Worm (Caenorhabditis elegans) whole organism, L2 larva: ENCODE data around the gene prx-13.
A peak's percentile ranks its signal among the peaks of the same experiment; 100 is the strongest.

Experiments used
- C34F6.9 ChIP-seq: fragments of 150-350 bp; optimal IDR thresholded peaks from 2 replicates; lab custom pipeline; 2014; ENCODE audit warnings: missing biosample characterization, missing genetic modification characterization
- F13H6.1 ChIP-seq: sonication (generic microtip); optimal IDR thresholded peaks from 2 replicates; lab custom pipeline; 2016; ENCODE audit warnings: missing genetic modification characterization, missing compliant biosample characterization
- Y55F3AM.14 ChIP-seq: fragments of 200-800 bp; sonication (Bioruptor generic); optimal IDR thresholded peaks from 2 replicates; lab custom pipeline; 2018; ENCODE audit warnings: mild to moderate bottlenecking, missing genetic modification characterization, missing compliant biosample characterization
- ZK546.5 ChIP-seq: sonication (generic microtip); optimal IDR thresholded peaks from 2 replicates; lab custom pipeline; 2017; ENCODE audit warnings: missing biosample characterization, missing genetic modification characterization
- alr-1 ChIP-seq: fragments of 150-350 bp; optimal IDR thresholded peaks from 2 replicates; lab custom pipeline; 2014; ENCODE audit warnings: missing biosample characterization, missing genetic modification characterization
- aly-2 ChIP-seq: fragments of 150-350 bp; optimal IDR thresholded peaks from 2 replicates; lab custom pipeline; 2014; ENCODE audit warnings: missing biosample characterization, missing genetic modification characterization
- ama-1 ChIP-seq: fragments of 150-350 bp; optimal IDR thresholded peaks from 2 replicates; lab custom pipeline; 2018; ENCODE audit warnings: inconsistent platforms
- blmp-1 ChIP-seq: sonication (generic microtip); optimal IDR thresholded peaks from 2 replicates; lab custom pipeline; 2017; ENCODE audit warnings: missing genetic modification characterization, mild to moderate bottlenecking, missing compliant biosample characterization, antibody characterized with exemption, moderate library complexity; ENCODE audit not compliant: insufficient read depth
- ceh-16 ChIP-seq: fragments of 150-350 bp; optimal IDR thresholded peaks from 2 replicates; lab custom pipeline; 2014; ENCODE audit warnings: missing biosample characterization, missing genetic modification characterization
- crh-2 ChIP-seq: sonication (generic microtip); optimal IDR thresholded peaks from 2 replicates; lab custom pipeline; 2017; ENCODE audit warnings: missing biosample characterization, missing genetic modification characterization
- dmd-4 ChIP-seq: sonication (generic microtip); optimal IDR thresholded peaks from 2 replicates; lab custom pipeline; 2017; ENCODE audit warnings: missing biosample characterization, missing genetic modification characterization
- egl-27 ChIP-seq: sonication (generic microtip); optimal IDR thresholded peaks from 3 replicates; lab custom pipeline; 2017; ENCODE audit warnings: missing biosample characterization, missing genetic modification reagents, missing genetic modification characterization
- elt-1 ChIP-seq: fragments of 150-350 bp; optimal IDR thresholded peaks from 2 replicates; lab custom pipeline; 2014; ENCODE audit warnings: missing biosample characterization, missing genetic modification characterization
- elt-3 ChIP-seq: sonication (generic microtip); optimal IDR thresholded peaks from 2 replicates; lab custom pipeline; 2017; ENCODE audit warnings: missing biosample characterization, missing genetic modification characterization
- fos-1 ChIP-seq: fragments of 150-350 bp; optimal IDR thresholded peaks from 2 replicates; lab custom pipeline; 2014; ENCODE audit warnings: missing biosample characterization, missing genetic modification characterization
- lin-11 ChIP-seq: fragments of 150-350 bp; sonication (generic microtip); optimal IDR thresholded peaks from 2 replicates; lab custom pipeline; 2014; ENCODE audit warnings: missing biosample characterization, missing genetic modification characterization, inconsistent platforms, mixed read lengths
- lin-13 ChIP-seq: fragments of 150-350 bp; optimal IDR thresholded peaks from 2 replicates; lab custom pipeline; 2014; ENCODE audit warnings: missing biosample characterization, missing genetic modification reagents, missing genetic modification characterization
- lsy-2 ChIP-seq, 2 experiments: fragments of 150-350 bp in 1 of 2; sonication (generic microtip) in 1 of 2; optimal IDR thresholded peaks; 2 replicates each; lab custom pipeline; 2014 to 2017; ENCODE audit warnings: missing biosample characterization in 2 of 2, missing genetic modification characterization in 2 of 2
- mab-5 ChIP-seq: fragments of 150-350 bp; optimal IDR thresholded peaks from 2 replicates; lab custom pipeline; 2014; ENCODE audit warnings: missing biosample characterization, missing genetic modification characterization
- mbf-1 ChIP-seq: sonication (generic microtip); optimal IDR thresholded peaks from 2 replicates; lab custom pipeline; 2017; ENCODE audit warnings: missing biosample characterization, missing genetic modification characterization
- mdl-1 ChIP-seq, 2 experiments: fragments of 150-350 bp in 1 of 2; sonication (generic microtip) in 1 of 2; optimal IDR thresholded peaks; 2 replicates each; lab custom pipeline; 2017; ENCODE audit warnings: missing biosample characterization in 2 of 2, missing genetic modification characterization in 2 of 2
- nhr-10 ChIP-seq: sonication (generic microtip); optimal IDR thresholded peaks from 2 replicates; lab custom pipeline; 2017; ENCODE audit warnings: missing biosample characterization, missing genetic modification characterization
- nhr-12 ChIP-seq: fragments of 150-350 bp; optimal IDR thresholded peaks from 2 replicates; lab custom pipeline; 2014; ENCODE audit warnings: missing biosample characterization, missing genetic modification characterization
- nhr-129 ChIP-seq: fragments of 150-350 bp; optimal IDR thresholded peaks from 2 replicates; lab custom pipeline; 2014; ENCODE audit warnings: missing biosample characterization, missing genetic modification characterization
- nhr-21 ChIP-seq: fragments of 150-350 bp; optimal IDR thresholded peaks from 2 replicates; lab custom pipeline; 2014; ENCODE audit warnings: missing biosample characterization, missing genetic modification characterization
- nhr-23 ChIP-seq: fragments of 150-350 bp; optimal IDR thresholded peaks from 2 replicates; lab custom pipeline; 2014; ENCODE audit warnings: missing biosample characterization, missing genetic modification reagents, missing genetic modification characterization
- nhr-25 ChIP-seq: fragments of 150-350 bp; sonication (generic microtip); optimal IDR thresholded peaks from 3 replicates; lab custom pipeline; 2014; ENCODE audit warnings: missing biosample characterization, missing genetic modification characterization
- peb-1 ChIP-seq: fragments of 150-350 bp; optimal IDR thresholded peaks from 2 replicates; lab custom pipeline; 2014; ENCODE audit warnings: missing biosample characterization, missing genetic modification characterization
- sem-4 ChIP-seq: fragments of 150-350 bp; optimal IDR thresholded peaks from 2 replicates; lab custom pipeline; 2014; ENCODE audit warnings: missing biosample characterization, missing genetic modification reagents, missing genetic modification characterization
- sma-3 ChIP-seq: sonication (generic microtip); optimal IDR thresholded peaks from 2 replicates; lab custom pipeline; 2016; ENCODE audit warnings: missing genetic modification reagents, missing genetic modification characterization, missing compliant biosample characterization
- sma-9 ChIP-seq, 2 experiments: fragments of 150-350 bp in 1 of 2; sonication (generic microtip) in 1 of 2; optimal IDR thresholded peaks; 2 replicates each; lab custom pipeline; 2014 to 2016; ENCODE audit warnings: missing genetic modification characterization in 2 of 2, mild to moderate bottlenecking in 1 of 2, missing biosample characterization in 1 of 2, missing compliant biosample characterization in 1 of 2, missing genetic modification reagents in 1 of 2, moderate library complexity in 1 of 2
- unc-62 ChIP-seq: fragments of 150-350 bp; optimal IDR thresholded peaks from 2 replicates; lab custom pipeline; 2014; ENCODE audit warnings: missing biosample characterization, missing genetic modification reagents, missing genetic modification characterization
- zag-1 ChIP-seq: fragments of 150-350 bp; optimal IDR thresholded peaks from 2 replicates; lab custom pipeline; 2014; ENCODE audit warnings: missing biosample characterization, missing genetic modification characterization
- ztf-1 ChIP-seq: fragments of 200-800 bp; sonication (Bioruptor generic); conservative IDR thresholded peaks from 2 replicates; pipeline ENCODE4 v1.3.6; 2022; ENCODE audit warnings: missing genetic modification characterization, missing compliant biosample characterization
- ztf-11 ChIP-seq: sonication (generic microtip); optimal IDR thresholded peaks from 2 replicates; lab custom pipeline; 2017; ENCODE audit warnings: missing biosample characterization, missing genetic modification characterization

Gene prx-13

DNA sequence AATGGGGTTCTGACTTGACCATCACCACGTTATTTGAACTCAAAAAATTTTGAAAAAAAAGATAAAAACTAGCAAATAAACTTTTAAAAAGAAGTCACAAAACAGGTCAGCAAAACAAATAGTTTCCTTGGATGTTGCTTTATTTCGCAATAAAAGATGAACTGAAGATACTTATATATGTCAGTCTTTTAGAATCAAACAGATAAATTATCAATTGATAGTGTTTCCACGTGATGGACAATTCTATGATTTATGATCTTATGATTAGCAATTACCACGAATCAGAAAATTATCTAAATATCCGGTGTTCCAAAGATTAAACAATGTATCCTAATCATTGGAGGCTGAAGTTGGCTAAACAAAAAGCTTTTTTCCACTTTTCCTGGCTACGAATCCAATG is 35.9 kb upstream of the prx-13 start:
- no peak for TF ChIP-seq ama-1 (lab: Kevin White, UChicago)
- TF ChIP-seq ztf-11 (tag; lab: Kevin White, UChicago): no peak
- peak; percentile 70 for TF ChIP-seq sma-3 (GFP tag; lab: Kevin White, UChicago)
- TF ChIP-seq blmp-1 (tag; lab: Kevin White, UChicago): peak; percentile 69
- no peak for TF ChIP-seq lin-11
- TF ChIP-seq peb-1: no peak
- TF ChIP-seq ceh-16 (tag; lab: Kevin White, UChicago): no peak
- TF ChIP-seq C34F6.9 (tag; lab: Kevin White, UChicago): no peak
- TF ChIP-seq F13H6.1 (tag; lab: Kevin White, UChicago): no peak
- TF ChIP-seq elt-1 (tag; lab: Kevin White, UChicago): no peak
- TF ChIP-seq crh-2 (tag; lab: Kevin White, UChicago): peak; percentile 8
- TF ChIP-seq mab-5: peak; percentile 69
- TF ChIP-seq alr-1 (tag; lab: Kevin White, UChicago): no peak
- peak; percentile 41 for TF ChIP-seq unc-62 (GFP tag; lab: Kevin White, UChicago)
- TF ChIP-seq sma-9 (GFP tag; optimal IDR thresholded peaks at IDR 0.05; lab: Kevin White, UChicago): peak; percentile 29
- no peak for TF ChIP-seq sma-9 (tag; optimal IDR thresholded peaks at IDR 0.05; lab: Kevin White, UChicago)
- no peak for TF ChIP-seq lsy-2 (tag; optimal IDR thresholded peaks at IDR 0.05; lab: Kevin White, UChicago)
- TF ChIP-seq egl-27 (tag; lab: Kevin White, UChicago): peak; percentile 22
- TF ChIP-seq nhr-129 (tag; lab: Kevin White, UChicago): peak; percentile 3
- TF ChIP-seq aly-2 (tag; lab: Kevin White, UChicago): no peak
- no peak for TF ChIP-seq ZK546.5 (tag; lab: Kevin White, UChicago)
- no peak for TF ChIP-seq sem-4
- no peak for TF ChIP-seq mbf-1 (tag; lab: Kevin White, UChicago)
- TF ChIP-seq dmd-4 (tag; lab: Kevin White, UChicago): no peak
- peak in 1 of 2 experiments; percentile 73 for TF ChIP-seq mdl-1 (tag; optimal IDR thresholded peaks at IDR 0.05; lab: Kevin White, UChicago)
- TF ChIP-seq fos-1 (tag; lab: Kevin White, UChicago): peak; percentile 64
- TF ChIP-seq nhr-21 (tag; lab: Kevin White, UChicago): peak; percentile 88

DNA sequence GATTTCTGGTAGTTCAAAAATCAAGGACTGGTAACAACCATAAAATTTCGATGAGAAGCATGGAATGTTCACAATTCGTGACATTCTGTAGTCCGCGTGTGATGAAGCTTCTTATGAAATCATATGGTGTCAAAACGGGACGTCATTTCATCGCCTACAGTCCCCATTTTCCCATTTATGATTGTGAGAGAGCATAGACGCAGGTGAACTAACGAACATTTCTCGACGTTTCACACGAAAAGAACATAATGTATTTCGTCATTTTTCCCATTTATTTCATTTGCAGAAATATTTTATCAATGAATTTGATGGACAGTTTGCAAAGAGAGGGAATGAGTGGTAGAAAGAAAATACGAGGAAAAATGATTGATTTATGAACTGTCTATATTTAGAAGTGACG is 35.3 kb upstream of the prx-13 start:
- TF ChIP-seq crh-2 (tag; lab: Kevin White, UChicago) (peak; percentile 14), elt-3 (tag; lab: Kevin White, UChicago) (no peak), nhr-25 (tag; lab: Kevin White, UChicago) (no peak), fos-1 (tag; lab: Kevin White, UChicago) (peak; percentile 61), zag-1 (no peak), ceh-16 (tag; lab: Kevin White, UChicago) (no peak), lin-13 (GFP tag; lab: Kevin White, UChicago) (no peak), sem-4 (no peak), ztf-1 (GFP tag; lab: Robert Waterston, UW) (no peak), lsy-2 (tag; optimal IDR thresholded peaks at IDR 0.05; lab: Kevin White, UChicago) (no peak), nhr-23 (tag; lab: Kevin White, UChicago) (no peak), nhr-10 (no peak), sma-9 (GFP tag; optimal IDR thresholded peaks at IDR 0.05; lab: Kevin White, UChicago) (peak; percentile 3), sma-9 (tag; optimal IDR thresholded peaks at IDR 0.05; lab: Kevin White, UChicago) (no peak), Y55F3AM.14 (GFP tag; lab: Kevin White, UChicago) (no peak)

- peak; percentile 4 for TF ChIP-seq sma-9 (GFP tag; optimal IDR thresholded peaks at IDR 0.05; lab: Kevin White, UChicago)
- TF ChIP-seq sma-9 (tag; optimal IDR thresholded peaks at IDR 0.05; lab: Kevin White, UChicago): no peak
- no peak for TF ChIP-seq sem-4
These were observed 31.2 kb upstream of the prx-13 start for ce11 chrII:7283063-7283462.

ce11 chrII:7280584-7280983 is 28.8 kb upstream of the prx-13 start:
- TF ChIP-seq nhr-12 (tag; lab: Kevin White, UChicago): no peak
- TF ChIP-seq blmp-1 (tag; lab: Kevin White, UChicago): peak; percentile 18
- peak; percentile 23 for TF ChIP-seq sma-9 (GFP tag; optimal IDR thresholded peaks at IDR 0.05; lab: Kevin White, UChicago)
- TF ChIP-seq sma-9 (tag; optimal IDR thresholded peaks at IDR 0.05; lab: Kevin White, UChicago): no peak
- peak; percentile 86 for TF ChIP-seq fos-1 (tag; lab: Kevin White, UChicago)
- TF ChIP-seq mdl-1 (tag; optimal IDR thresholded peaks at IDR 0.05; lab: Kevin White, UChicago): peak in 1 of 2 experiments; percentile 7
- peak; percentile 15 for TF ChIP-seq nhr-129 (tag; lab: Kevin White, UChicago)
